Worm (Caenorhabditis elegans): Measurements from ENCODE around the gene M04C3.2.

DNA sequence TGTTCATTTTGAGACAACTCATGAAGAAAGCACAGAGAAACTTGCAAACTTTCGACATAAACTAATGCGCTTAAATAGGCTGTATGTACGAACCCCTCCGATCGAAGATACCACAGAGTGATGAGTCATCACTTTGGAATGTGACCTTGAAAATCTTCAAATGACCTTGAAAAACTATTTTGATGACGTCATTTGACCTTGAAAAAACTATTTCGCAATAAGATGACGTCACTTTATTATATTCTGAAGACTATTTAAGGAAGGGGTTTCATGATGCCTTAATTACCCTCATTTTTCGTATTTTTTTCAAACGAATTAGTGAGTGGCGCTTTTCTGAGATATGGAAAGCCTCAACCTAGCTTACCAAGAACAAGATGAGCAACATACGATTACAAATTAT lies 27.6 kb downstream of the M04C3.2 start, which contains the start of gene C25F9.2:
- TF ChIP-seq lir-1 (GFP tag; conservative IDR thresholded peaks at IDR 0.05) (no peak), ztf-6 (GFP tag; IDR thresholded peaks at IDR 0.05) (no peak), C06A6.2 (GFP tag; conservative IDR thresholded peaks at IDR 0.05) (no peak), madf-8 (GFP tag; conservative IDR thresholded peaks at IDR 0.05) (no peak), unc-62 (GFP tag; optimal IDR thresholded peaks at IDR 0.05) (no peak), F23B12.7 (tag; optimal IDR thresholded peaks at IDR 0.05; ENCODE audit: insufficient read depth) (no peak)

Data from whole organism, young adult.